Fruit fly (Drosophila melanogaster) Kc167 (cell line): ENCODE data around the gene CG14316.

Source experiments
- Sin3A ChIP-seq: fragments of >200 bp; optimal IDR thresholded peaks from 2 replicates; lab custom pipeline; 2018; ENCODE audit warnings: missing external identifiers
- ttk ChIP-seq: sonication (Bioruptor generic); optimal IDR thresholded peaks from 2 replicates; lab custom pipeline; 2017; ENCODE audit warnings: missing external identifiers

DNA sequence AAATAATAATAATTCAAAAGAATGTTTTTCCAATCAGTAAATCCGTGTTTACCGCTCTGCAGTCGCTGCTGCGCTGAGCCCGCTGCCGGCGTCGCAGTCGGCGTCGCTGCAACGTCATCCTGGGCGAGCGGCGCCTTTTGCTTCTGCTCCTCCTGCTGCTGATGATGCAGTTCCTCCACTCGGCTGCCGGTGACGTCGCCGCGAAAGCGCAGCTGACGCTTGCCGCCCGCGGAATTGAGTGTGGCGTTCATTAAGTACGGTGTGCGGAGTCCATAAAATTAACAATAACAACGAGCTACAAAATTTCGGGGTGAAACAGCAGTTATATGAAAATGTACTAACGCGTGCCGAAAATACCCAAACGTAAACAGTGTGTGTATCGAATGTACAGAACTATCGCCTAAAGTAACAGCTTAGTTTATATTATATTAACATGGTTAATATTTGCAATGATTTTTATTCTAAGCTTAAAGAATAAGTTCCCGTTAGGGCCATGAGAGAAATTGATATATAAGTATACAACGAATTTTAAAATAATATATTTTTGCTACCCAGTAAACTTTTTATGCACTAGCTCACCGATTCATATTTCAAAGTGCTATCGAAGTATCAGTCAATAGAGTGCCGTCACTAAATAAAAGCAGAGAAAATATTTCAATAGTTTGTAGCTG is 12.3 kb downstream of the CG14316 start, which contains the start of the genes CG7218 and Cbp20:
- TF ChIP-seq Sin3A (lab: Kevin White, UChicago) = no peak
- TF ChIP-seq ttk (lab: Kevin White, UChicago) = no peak
